Fruit fly (Drosophila melanogaster) whole organism, adult: ENCODE measurements around the gene Cep135.

ENCODE experiments used
- CG11617 ChIP-seq: fragments of 200-800 bp; sonication (Bioruptor generic); optimal IDR thresholded peaks from 2 replicates; lab custom pipeline; 2017; ENCODE audit warnings: mild to moderate bottlenecking, missing biosample characterization, missing genetic modification reagents, missing genetic modification characterization
- CG14711 ChIP-seq: fragments of 200-800 bp; sonication (Bioruptor generic); optimal IDR thresholded peaks from 2 replicates; lab custom pipeline; 2018; ENCODE audit warnings: missing biosample characterization, mild to moderate bottlenecking, missing genetic modification characterization, moderate library complexity
- CG1620 ChIP-seq: fragments of 200-800 bp; sonication (Bioruptor generic); optimal IDR thresholded peaks from 2 replicates; lab custom pipeline; 2016; ENCODE audit warnings: missing biosample characterization, missing genetic modification characterization
- CG5204 ChIP-seq: fragments of 200-800 bp; sonication (Bioruptor generic); optimal IDR thresholded peaks from 2 replicates; lab custom pipeline; 2016; ENCODE audit warnings: missing biosample characterization, missing genetic modification characterization
- CG7101 ChIP-seq: fragments of 200-800 bp; sonication (Bioruptor generic); optimal IDR thresholded peaks from 2 replicates; lab custom pipeline; 2018; ENCODE audit warnings: missing biosample characterization, mild to moderate bottlenecking, missing genetic modification characterization, moderate library complexity
- Clk ChIP-seq: fragments of 200-800 bp; sonication (Bioruptor generic); optimal IDR thresholded peaks from 2 replicates; lab custom pipeline; 2017; ENCODE audit warnings: missing biosample characterization, missing genetic modification characterization
- Crg-1 ChIP-seq: fragments of 200-800 bp; sonication (Bioruptor generic); optimal IDR thresholded peaks from 2 replicates; lab custom pipeline; 2016; ENCODE audit warnings: missing biosample characterization, missing genetic modification characterization
- bab1 ChIP-seq: fragments of 200-800 bp; sonication (Bioruptor generic); optimal IDR thresholded peaks from 3 replicates; lab custom pipeline; 2019; ENCODE audit warnings: missing biosample characterization, mild to moderate bottlenecking, missing genetic modification characterization, moderate library complexity
- cic ChIP-seq: fragments of 200-800 bp; sonication (Bioruptor generic); optimal IDR thresholded peaks from 2 replicates; lab custom pipeline; 2017; ENCODE audit warnings: missing biosample characterization, mild to moderate bottlenecking, missing genetic modification characterization, moderate library complexity
- cnc ChIP-seq, 2 experiments: fragments of >200 bp; optimal IDR thresholded peaks; 2 replicates each; lab custom pipeline; 2017
- kay ChIP-seq: fragments of 200-800 bp; sonication (Bioruptor generic); peaks from one replicate; lab custom pipeline; 2016; ENCODE audit warnings: missing biosample characterization, missing genetic modification characterization, borderline replicate concordance
- ovo ChIP-seq: fragments of 200-800 bp; sonication (Bioruptor generic); optimal IDR thresholded peaks from 2 replicates; lab custom pipeline; 2016; ENCODE audit warnings: missing biosample characterization, missing genetic modification characterization

DNA sequence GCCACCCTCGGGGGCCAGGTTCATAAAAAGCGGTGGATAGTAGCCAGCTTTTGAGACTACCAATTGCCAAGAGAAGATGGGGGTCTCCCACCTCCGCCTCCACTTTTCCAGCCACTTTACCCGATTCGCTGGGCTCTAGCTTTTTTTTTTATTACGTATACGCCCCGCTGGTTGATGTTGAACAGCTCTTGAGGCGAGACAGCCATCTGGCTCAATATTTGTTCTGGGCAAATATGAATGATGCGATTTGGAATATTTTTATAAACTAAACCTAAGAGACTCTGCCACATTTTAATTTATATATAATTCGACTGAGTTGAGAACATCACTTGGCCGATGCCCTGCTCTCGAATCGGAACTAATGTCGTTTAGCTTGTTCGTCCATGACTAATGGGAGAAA, 33.5 kb downstream of the Cep135 start:
- TF ChIP-seq CG14711 (tag; lab: Kevin White, UChicago) (no peak), CG11617 (GFP tag; lab: Kevin White, UChicago) (no peak), Clk (no peak), CG7101 (tag; lab: Kevin White, UChicago) (no peak), cic (no peak), CG1620 (GFP tag; lab: Kevin White, UChicago) (no peak), bab1 (GFP tag; lab: Kevin White, UChicago) (no peak), CG5204 (GFP tag; lab: Kevin White, UChicago) (no peak), ovo (GFP tag; lab: Kevin White, UChicago) (no peak), kay (GFP tag; lab: Kevin White, UChicago) (no peak), Crg-1 (no peak), cnc (optimal IDR thresholded peaks at IDR 0.05; lab: Kevin White, UChicago) (no peak)
